Worm (Caenorhabditis elegans) whole organism, late embryonic: ENCODE data around the gene F46H5.2.
A peak's percentile ranks its signal among the peaks of the same experiment; 100 is the strongest.

Source experiments
- C08G9.2 ChIP-seq: sonication (generic microtip); optimal IDR thresholded peaks from 2 replicates; lab custom pipeline; 2016; ENCODE audit warnings: mild to moderate bottlenecking, missing genetic modification characterization, moderate library complexity, missing compliant biosample characterization
- C38D4.7 ChIP-seq: fragments of 200-800 bp; sonication (Bioruptor generic); optimal IDR thresholded peaks from 2 replicates; lab custom pipeline; 2018; ENCODE audit warnings: mild to moderate bottlenecking, missing genetic modification characterization, moderate library complexity, missing compliant biosample characterization
- K09A11.1 ChIP-seq: sonication (generic microtip); optimal IDR thresholded peaks from 2 replicates; lab custom pipeline; 2017; ENCODE audit warnings: antibody characterized with exemption, mild to moderate bottlenecking, missing genetic modification characterization, missing compliant biosample characterization; ENCODE audit not compliant: insufficient read depth
- T23F11.4 ChIP-seq: fragments of 200-800 bp; sonication (Bioruptor generic); optimal IDR thresholded peaks from 2 replicates; lab custom pipeline; 2018; ENCODE audit warnings: mild to moderate bottlenecking, missing genetic modification characterization, missing compliant biosample characterization
- ama-1 ChIP-seq: fragments of 150-350 bp; optimal IDR thresholded peaks from 2 replicates; lab custom pipeline; 2014
- ceh-18 ChIP-seq: sonication (generic microtip); optimal IDR thresholded peaks from 2 replicates; lab custom pipeline; 2016; ENCODE audit warnings: missing genetic modification characterization, missing compliant biosample characterization
- ceh-2 ChIP-seq: sonication (generic microtip); optimal IDR thresholded peaks from 2 replicates; lab custom pipeline; 2016; ENCODE audit warnings: missing genotype, missing genetic modification characterization, missing compliant biosample characterization
- ceh-30 ChIP-seq: fragments of 150-350 bp; optimal IDR thresholded peaks from 2 replicates; lab custom pipeline; 2014; ENCODE audit warnings: missing biosample characterization, missing genetic modification characterization
- ceh-34 ChIP-seq: sonication (generic microtip); optimal IDR thresholded peaks from 2 replicates; lab custom pipeline; 2016; ENCODE audit warnings: mild to moderate bottlenecking, missing genetic modification characterization, missing compliant biosample characterization
- ceh-48 ChIP-seq: sonication (generic microtip); optimal IDR thresholded peaks from 2 replicates; lab custom pipeline; 2016; ENCODE audit warnings: missing genetic modification characterization, inconsistent platforms, missing compliant biosample characterization
- ceh-6 ChIP-seq: fragments of 200-800 bp; sonication (Bioruptor generic); optimal IDR thresholded peaks from 2 replicates; lab custom pipeline; 2018; ENCODE audit warnings: mild to moderate bottlenecking, missing genetic modification characterization, missing compliant biosample characterization
- che-1 ChIP-seq: sonication (generic microtip); optimal IDR thresholded peaks from 2 replicates; lab custom pipeline; 2016; ENCODE audit warnings: mild to moderate bottlenecking, missing genetic modification characterization, missing compliant biosample characterization
- eyg-1 ChIP-seq: sonication (generic microtip); optimal IDR thresholded peaks from 2 replicates; lab custom pipeline; 2016; ENCODE audit warnings: missing genotype, missing genetic modification characterization, missing compliant biosample characterization
- fax-1 ChIP-seq: sonication (generic microtip); optimal IDR thresholded peaks from 2 replicates; lab custom pipeline; 2016; ENCODE audit warnings: missing genotype, missing genetic modification characterization, missing compliant biosample characterization
- fkh-10 ChIP-seq: fragments of 150-350 bp; optimal IDR thresholded peaks from 2 replicates; lab custom pipeline; 2014; ENCODE audit warnings: missing biosample characterization, missing genetic modification reagents, missing genetic modification characterization
- hlh-13 ChIP-seq: fragments of 200-800 bp; sonication (Bioruptor generic); optimal IDR thresholded peaks from 2 replicates; lab custom pipeline; 2018; ENCODE audit warnings: mild to moderate bottlenecking, missing genetic modification characterization, missing compliant biosample characterization
- hlh-6 ChIP-seq: sonication (generic microtip); optimal IDR thresholded peaks from 2 replicates; lab custom pipeline; 2016; ENCODE audit warnings: missing genotype, missing genetic modification characterization, missing compliant biosample characterization
- hlh-8 ChIP-seq: sonication (generic microtip); optimal IDR thresholded peaks from 2 replicates; lab custom pipeline; 2016; ENCODE audit warnings: missing genotype, missing genetic modification characterization, missing compliant biosample characterization
- mec-3 ChIP-seq: sonication (generic microtip); optimal IDR thresholded peaks from 2 replicates; lab custom pipeline; 2016; ENCODE audit warnings: borderline replicate concordance, missing genetic modification characterization, missing compliant biosample characterization
- npax-4 ChIP-seq: sonication (generic microtip); optimal IDR thresholded peaks from 2 replicates; lab custom pipeline; 2016; ENCODE audit warnings: missing genetic modification characterization, missing compliant biosample characterization
- odd-2 ChIP-seq: sonication (generic microtip); optimal IDR thresholded peaks from 2 replicates; lab custom pipeline; 2017; ENCODE audit warnings: antibody characterized with exemption, mild to moderate bottlenecking, missing genetic modification characterization, missing compliant biosample characterization
- pat-9 ChIP-seq: fragments of 200-800 bp; sonication (Bioruptor generic); optimal IDR thresholded peaks from 2 replicates; lab custom pipeline; 2018; ENCODE audit warnings: mild to moderate bottlenecking, missing genetic modification characterization, moderate library complexity, missing compliant biosample characterization
- pha-2 ChIP-seq: sonication (generic microtip); optimal IDR thresholded peaks from 2 replicates; lab custom pipeline; 2017; ENCODE audit warnings: mild to moderate bottlenecking, missing genetic modification characterization, missing compliant biosample characterization
- pha-4 ChIP-seq: fragments of 150-350 bp; optimal IDR thresholded peaks from 2 replicates; lab custom pipeline; 2018; ENCODE audit warnings: missing biosample characterization, missing genetic modification reagents, missing genetic modification characterization
- pros-1 ChIP-seq: fragments of 150-350 bp; optimal IDR thresholded peaks from 2 replicates; lab custom pipeline; 2014; ENCODE audit warnings: missing biosample characterization, missing genetic modification reagents, missing genetic modification characterization
- ref-2 ChIP-seq: sonication (generic microtip); optimal IDR thresholded peaks from 2 replicates; lab custom pipeline; 2016; ENCODE audit warnings: missing genetic modification characterization, missing compliant biosample characterization
- rnt-1 ChIP-seq: sonication (generic microtip); optimal IDR thresholded peaks from 2 replicates; lab custom pipeline; 2016; ENCODE audit warnings: missing genetic modification characterization, missing compliant biosample characterization
- syd-9 ChIP-seq: sonication (generic microtip); optimal IDR thresholded peaks from 2 replicates; lab custom pipeline; 2016; ENCODE audit warnings: mild to moderate bottlenecking, missing genetic modification characterization, moderate library complexity, missing compliant biosample characterization
- unc-3 ChIP-seq, 2 experiments: fragments of 200-800 bp in 1 of 2; sonication (Bioruptor generic) in 1 of 2; sonication (generic microtip) in 1 of 2; conservative IDR thresholded peaks in 1 of 2; optimal IDR thresholded peaks in 1 of 2; 2 replicates each; pipeline versions ENCODE4 v1.3.6 to Lab custom; 2016 to 2022; ENCODE audit warnings: missing compliant biosample characterization in 2 of 2, missing genetic modification characterization in 2 of 2, missing genetic modification reagents in 1 of 2
- unc-42 ChIP-seq: sonication (generic microtip); optimal IDR thresholded peaks from 2 replicates; lab custom pipeline; 2016; ENCODE audit warnings: missing genotype, missing genetic modification characterization, missing compliant biosample characterization
- unc-55 ChIP-seq: sonication (generic microtip); optimal IDR thresholded peaks from 2 replicates; lab custom pipeline; 2017; ENCODE audit warnings: missing biosample characterization, missing genetic modification reagents, missing genetic modification characterization
- ztf-16 ChIP-seq: sonication (generic microtip); optimal IDR thresholded peaks from 2 replicates; lab custom pipeline; 2017; ENCODE audit warnings: missing genetic modification characterization, missing compliant biosample characterization

F46H5.2 gene

DNA sequence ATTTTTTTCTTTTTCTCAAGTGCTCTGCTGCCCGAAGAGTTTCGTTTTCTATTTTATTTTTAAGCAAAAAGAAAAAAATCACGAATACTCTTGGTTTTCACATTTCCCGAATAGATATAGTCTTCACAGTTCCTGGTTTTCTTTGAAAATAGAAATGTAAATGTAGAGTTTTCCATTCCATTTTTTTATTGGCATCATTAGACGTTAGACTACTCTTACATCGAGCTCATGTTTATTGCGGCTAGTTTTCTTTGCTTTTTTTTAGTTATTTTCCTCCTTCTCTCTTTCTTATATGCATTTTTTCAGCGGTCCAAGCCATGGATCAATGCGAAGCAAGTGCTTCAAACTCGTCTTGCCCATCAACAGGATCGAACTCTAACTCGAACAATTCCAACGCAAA is at the start of gene F46H5.2:
TSS of gene F46H5.2 (plus strand) at position 301 of the 400 bp plus-strand sequence.
- no peak for TF ChIP-seq ceh-18 (tag; lab: Kevin White, UChicago)
- TF ChIP-seq rnt-1: no peak
- no peak for TF ChIP-seq hlh-8 (tag; lab: Kevin White, UChicago)
- TF ChIP-seq C38D4.7 (GFP tag; lab: Kevin White, UChicago): no peak
- no peak for TF ChIP-seq pha-4 (tag; lab: Kevin White, UChicago)
- no peak for TF ChIP-seq npax-4 (tag; lab: Kevin White, UChicago)
- TF ChIP-seq ceh-34 (tag; lab: Kevin White, UChicago): no peak
- TF ChIP-seq ceh-30 (tag; lab: Kevin White, UChicago): no peak
- no peak for TF ChIP-seq ama-1 (lab: Kevin White, UChicago)
- no peak for TF ChIP-seq hlh-6 (tag; lab: Kevin White, UChicago)
- TF ChIP-seq K09A11.1 (tag; lab: Kevin White, UChicago): no peak
- TF ChIP-seq ceh-2 (tag; lab: Kevin White, UChicago): no peak
- TF ChIP-seq hlh-13 (GFP tag; lab: Kevin White, UChicago): no peak

ce11 chrX:7217704-7218479 is 47.6 kb upstream of the F46H5.2 start, which contains the start of gene syd-9:
TSS of gene syd-9 (plus strand) at chrX:7218097.
- no peak for TF ChIP-seq pat-9 (tag; lab: Kevin White, UChicago)
- no peak for TF ChIP-seq T23F11.4 (GFP tag; lab: Kevin White, UChicago)
- TF ChIP-seq C08G9.2: no peak
- no peak for TF ChIP-seq ama-1 (lab: Kevin White, UChicago)
- no peak for TF ChIP-seq fax-1 (tag; lab: Kevin White, UChicago)
- no peak for TF ChIP-seq pha-2 (tag; lab: Kevin White, UChicago)
- TF ChIP-seq odd-2 (tag; lab: Kevin White, UChicago): no peak
- no peak for TF ChIP-seq eyg-1 (tag; lab: Kevin White, UChicago)
- no peak for TF ChIP-seq che-1 (tag; lab: Kevin White, UChicago)
- TF ChIP-seq ceh-18 (tag; lab: Kevin White, UChicago): no peak
- no peak for TF ChIP-seq unc-42 (tag; lab: Kevin White, UChicago)
- no peak for TF ChIP-seq fkh-10
- TF ChIP-seq, all 69 proteins: peak for 0

ce11 chrX:7220209-7220608 is 45.2 kb upstream of the F46H5.2 start:
- TF ChIP-seq ref-2 (tag; lab: Kevin White, UChicago) (no peak), unc-55 (GFP tag; lab: Kevin White, UChicago) (no peak), pros-1 (tag; lab: Kevin White, UChicago) (no peak), unc-42 (tag; lab: Kevin White, UChicago) (peak; percentile 56)

ce11 chrX:7222383-7222782 is 43.1 kb upstream of the F46H5.2 start:
- TF ChIP-seq K09A11.1 (tag; lab: Kevin White, UChicago): no peak
- TF ChIP-seq ceh-48 (tag; lab: Kevin White, UChicago): peak; percentile 84

ce11 chrX:7224510-7224909 is 40.9 kb upstream of the F46H5.2 start:
- peak; percentile 42 for TF ChIP-seq ceh-48 (tag; lab: Kevin White, UChicago)
- TF ChIP-seq ztf-16 (tag; lab: Kevin White, UChicago): no peak
- TF ChIP-seq unc-3 (GFP tag; conservative IDR thresholded peaks at IDR 0.05; lab: Robert Waterston, UW): 0 out of 2 replicates have a peak, but pooled peaks have one; percentile 12
- TF ChIP-seq unc-3 (tag; optimal IDR thresholded peaks at IDR 0.05; lab: Kevin White, UChicago): no peak
- TF ChIP-seq pha-4 (tag; lab: Kevin White, UChicago): no peak
- peak; percentile 22 for TF ChIP-seq mec-3
- peak; percentile 56 for TF ChIP-seq ceh-34 (tag; lab: Kevin White, UChicago)
- peak; percentile 45 for TF ChIP-seq ceh-6 (GFP tag; lab: Kevin White, UChicago)
- TF ChIP-seq syd-9: peak; percentile 57
- TF ChIP-seq, all 69 proteins: peak for 6
